Fruit fly (Drosophila melanogaster): ENCODE data around the gene ATPsynbetaL.
A peak's percentile ranks its signal among the peaks of the same experiment; 100 is the strongest.

Gene ATPsynbetaL

dm6 chr3L:16048086-16048485 is 49.5 kb upstream of the ATPsynbetaL start (continued):
- TF ChIP-seq Side (GFP tag; optimal IDR thresholded peaks at IDR 0.05) (peak; percentile 1), Fer1 (GFP tag; optimal IDR thresholded peaks at IDR 0.05) (peak; percentile 52), nau (GFP tag; optimal IDR thresholded peaks at IDR 0.05) (no peak), NK7.1 (GFP tag; optimal IDR thresholded peaks at IDR 0.05) (no peak), Hmx (GFP tag; optimal IDR thresholded peaks at IDR 0.05) (no peak), CG7839 (tag; optimal IDR thresholded peaks at IDR 0.05) (peak; percentile 55), CG6272 (GFP tag; IDR thresholded peaks at IDR 0.05) (no peak), CG16815 (GFP tag; optimal IDR thresholded peaks at IDR 0.05) (no peak), al (GFP tag; IDR thresholded peaks at IDR 0.05) (peak; percentile 56; the same call in 1 of the 2 replicates), Opbp (GFP tag; IDR thresholded peaks at IDR 0.05; ENCODE audit: partially characterized antibody) (no peak), CG7271 (tag; optimal IDR thresholded peaks at IDR 0.05) (no peak), CG10462 (GFP tag; optimal IDR thresholded peaks at IDR 0.05) (no peak), Rx (GFP tag; IDR thresholded peaks at IDR 0.05) (no peak), tx (GFP tag; optimal IDR thresholded peaks at IDR 0.05) (peak; percentile 40), bab2 (GFP tag; optimal IDR thresholded peaks at IDR 0.05) (peak; percentile 54), CG16813 (GFP tag; IDR thresholded peaks at IDR 0.05; ENCODE audit: partially characterized antibody) (no peak), CG2875 (GFP tag; optimal IDR thresholded peaks at IDR 0.05) (no peak), exex (tag; optimal IDR thresholded peaks at IDR 0.05) (no peak), eve (GFP tag; optimal IDR thresholded peaks at IDR 0.05) (no peak), Rfx (GFP tag; IDR thresholded peaks at IDR 0.05) (peak; percentile 75), zf30C (GFP tag; optimal IDR thresholded peaks at IDR 0.05) (no peak), wdn (GFP tag; IDR thresholded peaks at IDR 0.05) (peak; percentile 40; the same call in 1 of the 2 replicates), z (GFP tag; IDR thresholded peaks at IDR 0.05) (no peak), ind (GFP tag; optimal IDR thresholded peaks at IDR 0.05) (peak; percentile 56), lola (GFP tag; optimal IDR thresholded peaks at IDR 0.05) (no peak), CG12071 (GFP tag; optimal IDR thresholded peaks at IDR 0.05) (peak; percentile 23), HLH4C (GFP tag; IDR thresholded peaks at IDR 0.05; ENCODE audit: partially characterized antibody) (no peak), sna (GFP tag; IDR thresholded peaks at IDR 0.05; ENCODE audit: partially characterized antibody) (no peak), CG30020 (tag; optimal IDR thresholded peaks at IDR 0.05) (no peak), CG31441 (GFP tag; IDR thresholded peaks at IDR 0.05) (no peak), CG15601 (tag; optimal IDR thresholded peaks at IDR 0.05) (no peak), fru (optimal IDR thresholded peaks at IDR 0.05) (no peak), CG1603 (tag; optimal IDR thresholded peaks at IDR 0.05) (peak; percentile 16), ara (GFP tag; IDR thresholded peaks at IDR 0.05) (no peak), CG15696 (tag; optimal IDR thresholded peaks at IDR 0.05) (no peak), otp (GFP tag; IDR thresholded peaks at IDR 0.05) (0 out of 3 replicates have a peak, but pooled peaks have one; percentile 39), CG11398 (GFP tag; optimal IDR thresholded peaks at IDR 0.05) (no peak), pb (GFP tag; optimal IDR thresholded peaks at IDR 0.05) (peak; percentile 9), eyg (GFP tag; optimal IDR thresholded peaks at IDR 0.05) (peak; percentile 43), CG15514 (GFP tag; optimal IDR thresholded peaks at IDR 0.05) (peak; percentile 55), CG2712 (tag; optimal IDR thresholded peaks at IDR 0.05) (no peak), insv (GFP tag; optimal IDR thresholded peaks at IDR 0.05) (no peak), ranshi (GFP tag; IDR thresholded peaks at IDR 0.05) (peak; percentile 60; the same call in 1 of the 2 replicates), CG17186 (GFP tag; optimal IDR thresholded peaks at IDR 0.05) (no peak), CG18764 (GFP tag; optimal IDR thresholded peaks at IDR 0.05) (no peak), CG7357 (GFP tag; IDR thresholded peaks at IDR 0.05) (peak; percentile 34; the same call in 1 of the 3 replicates), Lpt (GFP tag; optimal IDR thresholded peaks at IDR 0.05) (no peak), Doc3 (GFP tag; IDR thresholded peaks at IDR 0.05; ENCODE audit: partially characterized antibody) (no peak), Hsf (GFP tag; optimal IDR thresholded peaks at IDR 0.05) (peak; percentile 32), cwo (GFP tag; optimal IDR thresholded peaks at IDR 0.05) (peak; percentile 18), CG18619 (GFP tag; optimal IDR thresholded peaks at IDR 0.05) (peak; percentile 10)

All from whole organism, embryonic.